Worm (Caenorhabditis elegans) whole organism, L4/young adult: ENCODE data around the gene F58F12.1.

Source experiments
- W03F9.2 ChIP-seq: fragments of 150-350 bp; optimal IDR thresholded peaks from 2 replicates; lab custom pipeline; 2014; ENCODE audit warnings: missing biosample characterization, missing genetic modification characterization
- dao-5 ChIP-seq: sonication (generic microtip); optimal IDR thresholded peaks from 2 replicates; lab custom pipeline; 2016; ENCODE audit warnings: missing genotype, missing genetic modification characterization, moderate library complexity, missing compliant biosample characterization
- him-1 ChIP-seq: sonication (generic microtip); optimal IDR thresholded peaks from 2 replicates; lab custom pipeline; 2016; ENCODE audit warnings: missing genotype, missing genetic modification reagents, missing genetic modification characterization, missing compliant biosample characterization

- TF ChIP-seq dao-5 (tag; lab: Kevin White, UChicago) (no peak), him-1 (tag; lab: Kevin White, UChicago) (no peak), W03F9.2 (tag; lab: Kevin White, UChicago) (no peak)
These were observed 33.5 kb upstream of the F58F12.1 start for ce11 chrII:6349968-6350367.
